Worm (Caenorhabditis elegans): ENCODE measurements around the gene otpl-3.

Gene otpl-3

DNA sequence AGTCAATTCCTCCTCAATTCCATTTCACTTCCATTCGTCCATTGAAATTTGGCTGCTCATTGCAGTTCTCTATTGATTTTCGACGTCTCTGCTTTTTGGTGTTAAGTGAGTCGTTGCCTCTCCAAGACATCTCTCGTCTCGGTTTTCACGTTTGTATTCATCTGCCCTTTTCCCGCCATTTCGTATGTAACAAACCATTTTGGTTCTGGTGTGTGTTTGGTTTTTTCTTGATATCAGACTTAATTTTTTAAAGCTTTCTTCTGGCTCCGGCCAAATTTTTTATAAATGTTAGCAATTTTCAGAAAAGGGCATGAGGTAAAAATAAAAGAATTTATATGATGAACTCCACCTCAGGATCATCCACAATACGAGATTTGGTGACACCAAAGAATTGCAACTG is 10.9 kb upstream of the otpl-3 start, which contains the start of gene C16E9.2:
TSS of gene C16E9.2 (plus strand) at position 301 of the 400 bp plus-strand sequence.
- TF ChIP-seq ceh-28 (tag; optimal IDR thresholded peaks at IDR 0.05) (no peak), nhr-77 (tag; optimal IDR thresholded peaks at IDR 0.05) (no peak), nhr-237 (tag; optimal IDR thresholded peaks at IDR 0.05) (no peak), nhr-11 (tag; optimal IDR thresholded peaks at IDR 0.05) (no peak), fkh-2 (tag; optimal IDR thresholded peaks at IDR 0.05) (no peak), elt-3 (tag; optimal IDR thresholded peaks at IDR 0.05) (no peak), nhr-23 (tag; optimal IDR thresholded peaks at IDR 0.05) (no peak), sea-2 (GFP tag; optimal IDR thresholded peaks at IDR 0.05) (no peak)

ce11 chrX:6934453-6934852 is 9.9 kb upstream of the otpl-3 start:
- TF ChIP-seq egl-5 (tag; optimal IDR thresholded peaks at IDR 0.05), result peak; percentile 88
- no peak for TF ChIP-seq R02D3.7 (tag; optimal IDR thresholded peaks at IDR 0.05)
- no peak for TF ChIP-seq sea-2 (GFP tag; optimal IDR thresholded peaks at IDR 0.05)
- no peak for TF ChIP-seq elt-3 (tag; optimal IDR thresholded peaks at IDR 0.05)
- TF ChIP-seq tbx-2 (tag; optimal IDR thresholded peaks at IDR 0.05), result no peak
- TF ChIP-seq ceh-28 (tag; optimal IDR thresholded peaks at IDR 0.05), result no peak
- TF ChIP-seq lsy-12 (tag; optimal IDR thresholded peaks at IDR 0.05), result no peak
- TF ChIP-seq zag-1 (tag; optimal IDR thresholded peaks at IDR 0.05), result no peak
- TF ChIP-seq elt-1 (tag; optimal IDR thresholded peaks at IDR 0.05), result no peak
- TF ChIP-seq nhr-11 (tag; optimal IDR thresholded peaks at IDR 0.05), result no peak
- no peak for TF ChIP-seq nhr-25 (tag; optimal IDR thresholded peaks at IDR 0.05)
- no peak for TF ChIP-seq ZK546.5 (tag; optimal IDR thresholded peaks at IDR 0.05)
- no peak for TF ChIP-seq nhr-12 (tag; optimal IDR thresholded peaks at IDR 0.05)
- no peak for TF ChIP-seq ceh-16 (tag; optimal IDR thresholded peaks at IDR 0.05)
- no peak for TF ChIP-seq nhr-76 (tag; optimal IDR thresholded peaks at IDR 0.05)
- no peak for TF ChIP-seq fos-1 (tag; optimal IDR thresholded peaks at IDR 0.05)
- TF ChIP-seq pqm-1 (tag; optimal IDR thresholded peaks at IDR 0.05), result peak; percentile 14
- no peak for TF ChIP-seq jun-1 (tag; optimal IDR thresholded peaks at IDR 0.05)
- TF ChIP-seq eor-1 (tag; optimal IDR thresholded peaks at IDR 0.05), result no peak
- TF ChIP-seq lin-39 (tag; optimal IDR thresholded peaks at IDR 0.05), result peak; percentile 31
- peak; percentile 45 for TF ChIP-seq nhr-23 (tag; optimal IDR thresholded peaks at IDR 0.05)
- TF ChIP-seq unc-39 (tag; optimal IDR thresholded peaks at IDR 0.05), result no peak
- peak; percentile 97 for TF ChIP-seq nfya-1 (tag; optimal IDR thresholded peaks at IDR 0.05; ENCODE audit: insufficient read depth)
- TF ChIP-seq unc-62 (GFP tag; optimal IDR thresholded peaks at IDR 0.05), result no peak
- TF ChIP-seq elt-2 (tag; optimal IDR thresholded peaks at IDR 0.05), result peak; percentile 32
- no peak for TF ChIP-seq mdl-1 (tag; optimal IDR thresholded peaks at IDR 0.05)
- no peak for TF ChIP-seq nhr-67 (tag; optimal IDR thresholded peaks at IDR 0.05)
- no peak for TF ChIP-seq nhr-77 (tag; optimal IDR thresholded peaks at IDR 0.05)
- no peak for TF ChIP-seq ama-1 (optimal IDR thresholded peaks at IDR 0.05)
- no peak for TF ChIP-seq ztf-11 (tag; optimal IDR thresholded peaks at IDR 0.05)
- no peak for TF ChIP-seq ceh-9 (tag; optimal IDR thresholded peaks at IDR 0.05)
- TF ChIP-seq daf-12 (tag; optimal IDR thresholded peaks at IDR 0.05), result no peak
- no peak for TF ChIP-seq skn-1 (tag; optimal IDR thresholded peaks at IDR 0.05)
- TF ChIP-seq nhr-237 (tag; optimal IDR thresholded peaks at IDR 0.05), result no peak
- no peak for TF ChIP-seq egl-27 (tag; optimal IDR thresholded peaks at IDR 0.05)
- TF ChIP-seq fkh-10 (GFP tag; optimal IDR thresholded peaks at IDR 0.05), result peak; percentile 19
- no peak for TF ChIP-seq ztf-4 (tag; optimal IDR thresholded peaks at IDR 0.05)
- TF ChIP-seq lin-15B (tag; optimal IDR thresholded peaks at IDR 0.05), result peak; percentile 63
- TF ChIP-seq nhr-43 (tag; optimal IDR thresholded peaks at IDR 0.05; ENCODE audit: poor library complexity, severe bottlenecking), result no peak
- no peak for TF ChIP-seq aly-2 (tag; optimal IDR thresholded peaks at IDR 0.05)
- TF ChIP-seq hmg-11 (tag; optimal IDR thresholded peaks at IDR 0.05), result peak; percentile 27
- no peak for TF ChIP-seq ceh-82 (tag; optimal IDR thresholded peaks at IDR 0.05)
- TF ChIP-seq snpc-4 (tag; optimal IDR thresholded peaks at IDR 0.05), result peak; percentile 39
- TF ChIP-seq mml-1 (tag; optimal IDR thresholded peaks at IDR 0.05), result no peak
- peak; percentile 93 for TF ChIP-seq pha-4 (tag; optimal IDR thresholded peaks at IDR 0.05)
- no peak for TF ChIP-seq nhr-28 (tag; optimal IDR thresholded peaks at IDR 0.05)
- no peak for TF ChIP-seq fkh-2 (tag; optimal IDR thresholded peaks at IDR 0.05)
